Worm (Caenorhabditis elegans): ENCODE data around the gene pqn-92.

The pqn-92 gene

ce11 chrIII:12307475-12307874 is at the start of gene pqn-92:
Gene pqn-92 (plus strand): TSS chrIII:12307781.
- no peak for TF ChIP-seq pha-4 (tag; optimal IDR thresholded peaks at IDR 0.05)
- no peak for TF ChIP-seq ceh-39 (tag; optimal IDR thresholded peaks at IDR 0.05)
- TF ChIP-seq unc-120 (tag; optimal IDR thresholded peaks at IDR 0.05; ENCODE audit: poor library complexity, severe bottlenecking), result no peak
- TF ChIP-seq ceh-83 (GFP tag; optimal IDR thresholded peaks at IDR 0.05), result no peak
- no peak for TF ChIP-seq sem-2 (GFP tag; optimal IDR thresholded peaks at IDR 0.05)
- TF ChIP-seq unc-39 (tag; optimal IDR thresholded peaks at IDR 0.05), result no peak
- no peak for TF ChIP-seq M03D4.4 (tag; optimal IDR thresholded peaks at IDR 0.05)
- TF ChIP-seq blmp-1 (tag; optimal IDR thresholded peaks at IDR 0.05), result no peak
- TF ChIP-seq ham-2 (GFP tag; optimal IDR thresholded peaks at IDR 0.05), result no peak
- TF ChIP-seq nhr-76 (tag; optimal IDR thresholded peaks at IDR 0.05), result no peak
- TF ChIP-seq hlh-1 (tag; optimal IDR thresholded peaks at IDR 0.05), result no peak
- no peak for TF ChIP-seq lsy-2 (tag; optimal IDR thresholded peaks at IDR 0.05)
- TF ChIP-seq cnd-1 (tag; optimal IDR thresholded peaks at IDR 0.05), result no peak
- TF ChIP-seq sptf-1 (tag; optimal IDR thresholded peaks at IDR 0.05), result no peak
- no peak for TF ChIP-seq ceh-43 (GFP tag; optimal IDR thresholded peaks at IDR 0.05)
- TF ChIP-seq lin-13 (tag; optimal IDR thresholded peaks at IDR 0.05), result no peak
- TF ChIP-seq elt-1 (tag; optimal IDR thresholded peaks at IDR 0.05; ENCODE audit: borderline replicate concordance, insufficient read depth), result no peak
- TF ChIP-seq nhr-28 (tag; optimal IDR thresholded peaks at IDR 0.05), result no peak

ce11 chrIII:12259793-12260192 is 47.8 kb upstream of the pqn-92 start:
- TF ChIP-seq lin-32 (GFP tag; optimal IDR thresholded peaks at IDR 0.05) (no peak), ham-2 (GFP tag; optimal IDR thresholded peaks at IDR 0.05) (no peak), tbx-8 (GFP tag; optimal IDR thresholded peaks at IDR 0.05) (no peak), nhr-76 (tag; optimal IDR thresholded peaks at IDR 0.05) (no peak), lin-13 (tag; optimal IDR thresholded peaks at IDR 0.05) (no peak), mls-2 (tag; optimal IDR thresholded peaks at IDR 0.05) (no peak), ceh-83 (GFP tag; optimal IDR thresholded peaks at IDR 0.05) (no peak), snpc-4 (tag; optimal IDR thresholded peaks at IDR 0.05) (no peak), flh-1 (GFP tag; optimal IDR thresholded peaks at IDR 0.05) (no peak), sptf-1 (tag; optimal IDR thresholded peaks at IDR 0.05) (no peak), sem-2 (GFP tag; optimal IDR thresholded peaks at IDR 0.05) (no peak), ceh-43 (GFP tag; optimal IDR thresholded peaks at IDR 0.05) (no peak), unc-120 (tag; optimal IDR thresholded peaks at IDR 0.05; ENCODE audit: poor library complexity, severe bottlenecking) (no peak), ceh-39 (tag; optimal IDR thresholded peaks at IDR 0.05) (no peak), unc-39 (tag; optimal IDR thresholded peaks at IDR 0.05) (no peak), elt-1 (tag; optimal IDR thresholded peaks at IDR 0.05; ENCODE audit: borderline replicate concordance, insufficient read depth) (no peak), lsy-2 (tag; optimal IDR thresholded peaks at IDR 0.05) (no peak)

- no peak for TF ChIP-seq bed-3 (GFP tag; optimal IDR thresholded peaks at IDR 0.05)
- no peak for TF ChIP-seq flh-1 (GFP tag; optimal IDR thresholded peaks at IDR 0.05)
- no peak for TF ChIP-seq elt-3 (tag; optimal IDR thresholded peaks at IDR 0.05)
- TF ChIP-seq blmp-1 (tag; optimal IDR thresholded peaks at IDR 0.05), result no peak
- no peak for TF ChIP-seq unc-120 (tag; optimal IDR thresholded peaks at IDR 0.05; ENCODE audit: poor library complexity, severe bottlenecking)
- TF ChIP-seq mep-1 (tag; optimal IDR thresholded peaks at IDR 0.05), result no peak
- no peak for TF ChIP-seq nhr-12 (tag; optimal IDR thresholded peaks at IDR 0.05)
- no peak for TF ChIP-seq elt-1 (tag; optimal IDR thresholded peaks at IDR 0.05; ENCODE audit: borderline replicate concordance, insufficient read depth)
- no peak for TF ChIP-seq mab-5 (tag; optimal IDR thresholded peaks at IDR 0.05)
- no peak for TF ChIP-seq ham-2 (GFP tag; optimal IDR thresholded peaks at IDR 0.05)
- no peak for TF ChIP-seq mls-2 (tag; optimal IDR thresholded peaks at IDR 0.05)
- TF ChIP-seq tbx-8 (GFP tag; optimal IDR thresholded peaks at IDR 0.05), result no peak
- TF ChIP-seq nhr-237 (tag; optimal IDR thresholded peaks at IDR 0.05), result no peak
- no peak for TF ChIP-seq ztf-11 (tag; optimal IDR thresholded peaks at IDR 0.05)
- TF ChIP-seq sem-2 (GFP tag; optimal IDR thresholded peaks at IDR 0.05), result no peak
- no peak for TF ChIP-seq ceh-83 (GFP tag; optimal IDR thresholded peaks at IDR 0.05)
- TF ChIP-seq lin-13 (tag; optimal IDR thresholded peaks at IDR 0.05), result no peak
Observed at ce11 chrIII:12260413-12260812, 47.2 kb upstream of the pqn-92 start.

ce11 chrIII:12269807-12270206 is 37.8 kb upstream of the pqn-92 start:
- TF ChIP-seq nhr-12 (tag; optimal IDR thresholded peaks at IDR 0.05), result no peak
- no peak for TF ChIP-seq mep-1 (tag; optimal IDR thresholded peaks at IDR 0.05)
- no peak for TF ChIP-seq nhr-2 (tag; optimal IDR thresholded peaks at IDR 0.05)
- TF ChIP-seq pha-4 (tag; optimal IDR thresholded peaks at IDR 0.05), result no peak
- TF ChIP-seq sptf-1 (tag; optimal IDR thresholded peaks at IDR 0.05), result no peak

ce11 chrIII:12270391-12270790 is 37.2 kb upstream of the pqn-92 start:
- TF ChIP-seq nhr-2 (tag; optimal IDR thresholded peaks at IDR 0.05) (no peak), sem-2 (GFP tag; optimal IDR thresholded peaks at IDR 0.05) (no peak), unc-62 (GFP tag; optimal IDR thresholded peaks at IDR 0.05) (no peak), ceh-83 (GFP tag; optimal IDR thresholded peaks at IDR 0.05) (no peak), M03D4.4 (tag; optimal IDR thresholded peaks at IDR 0.05) (no peak), nhr-76 (tag; optimal IDR thresholded peaks at IDR 0.05) (no peak), elt-3 (tag; optimal IDR thresholded peaks at IDR 0.05) (no peak), ztf-11 (tag; optimal IDR thresholded peaks at IDR 0.05) (no peak)
